Fruit fly (Drosophila melanogaster): ENCODE results near the gene CG31140.

The CG31140 gene

DNA sequence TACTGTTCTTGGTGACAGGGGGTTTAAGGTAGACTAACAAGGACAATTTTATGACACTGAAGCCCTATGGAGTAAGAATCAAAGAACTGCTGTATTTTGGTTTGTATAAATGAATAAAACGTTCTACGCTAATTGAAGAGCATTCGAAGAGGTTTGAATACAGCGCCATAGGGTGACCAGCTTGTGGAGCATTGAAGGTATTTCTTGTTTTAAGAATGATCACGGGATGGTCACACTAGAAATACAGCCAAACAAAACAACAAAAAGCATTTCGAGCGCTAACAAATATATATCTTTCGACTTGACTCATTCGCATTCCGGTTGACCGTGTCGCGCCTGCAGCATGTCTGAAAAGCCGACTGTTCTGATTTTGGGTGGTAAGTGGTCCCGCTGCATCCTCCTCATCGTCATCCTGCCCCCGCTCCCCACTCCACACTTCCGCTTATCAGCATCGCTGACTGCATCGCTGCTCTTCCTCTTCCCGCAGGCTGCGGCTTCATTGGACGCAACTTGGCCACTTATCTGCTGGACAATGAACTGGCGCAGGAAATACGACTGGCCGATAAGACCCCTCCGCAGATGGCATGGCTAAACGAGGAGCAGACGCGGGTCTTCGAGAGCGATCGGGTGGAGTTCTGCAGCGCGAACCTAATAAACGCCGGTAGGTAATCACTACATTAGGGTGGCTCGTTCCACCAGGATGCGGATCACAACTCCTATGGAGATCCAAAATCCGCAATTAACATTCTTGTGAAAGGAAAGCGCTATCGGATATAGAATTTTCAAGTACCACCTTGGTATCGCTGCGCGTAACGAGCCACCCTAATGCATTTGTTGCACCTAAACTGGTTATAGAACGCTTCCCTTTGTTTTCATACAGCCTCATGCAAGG is 29.1 kb upstream of the CG31140 start, which contains the start of gene CG5854 (continued):
- TF ChIP-seq Rx (GFP tag; IDR thresholded peaks at IDR 0.05), result peak; percentile 51; the same call in 1 of the 2 replicates
- peak; percentile 98 for TF ChIP-seq Drgx (GFP tag; IDR thresholded peaks at IDR 0.05)
- TF ChIP-seq CG18262 (tag; optimal IDR thresholded peaks at IDR 0.05), result peak; percentile 80
- TF ChIP-seq exex (tag; optimal IDR thresholded peaks at IDR 0.05), result no peak
- TF ChIP-seq dm (GFP tag; optimal IDR thresholded peaks at IDR 0.05), result peak; percentile 4
- peak; percentile 69 for TF ChIP-seq fd96Cb (tag; optimal IDR thresholded peaks at IDR 0.05)
- TF ChIP-seq Sry-δ (GFP tag; optimal IDR thresholded peaks at IDR 0.05), result peak; percentile 48
- peak; percentile 68 for TF ChIP-seq Hmr (GFP tag; optimal IDR thresholded peaks at IDR 0.05)
- TF ChIP-seq da (GFP tag; optimal IDR thresholded peaks at IDR 0.05), result peak; percentile 42
- no peak for TF ChIP-seq ftz-f1 (GFP tag; optimal IDR thresholded peaks at IDR 0.05)
- peak; percentile 79 for TF ChIP-seq Asciz (GFP tag; optimal IDR thresholded peaks at IDR 0.05)
- no peak for TF ChIP-seq toy (GFP tag; IDR thresholded peaks at IDR 0.05)
- TF ChIP-seq HLH3B (GFP tag; IDR thresholded peaks at IDR 0.05), result peak; percentile 79; the same call in 1 of the 2 replicates
- TF ChIP-seq nau (GFP tag; optimal IDR thresholded peaks at IDR 0.05), result peak; percentile 57
- TF ChIP-seq CG34422 (GFP tag; IDR thresholded peaks at IDR 0.05), result peak; percentile 63; the same call in 2 of the 3 replicates
- TF ChIP-seq CG9727 (GFP tag; optimal IDR thresholded peaks at IDR 0.05), result peak; percentile 53
- no peak for TF ChIP-seq Scr (GFP tag; IDR thresholded peaks at IDR 0.05; ENCODE audit: partially characterized antibody)
- peak; percentile 82 for TF ChIP-seq CG32532 (GFP tag; IDR thresholded peaks at IDR 0.05)
- TF ChIP-seq Poxn (GFP tag; IDR thresholded peaks at IDR 0.05), result no peak
- peak; percentile 55 for TF ChIP-seq Nf-YB (GFP tag; optimal IDR thresholded peaks at IDR 0.05)
- TF ChIP-seq ap (GFP tag; IDR thresholded peaks at IDR 0.05), result peak; percentile 75
- peak; percentile 34 for TF ChIP-seq CG11398 (GFP tag; optimal IDR thresholded peaks at IDR 0.05)
- peak; percentile 27 for TF ChIP-seq CG12299 (tag; optimal IDR thresholded peaks at IDR 0.05)
- peak; percentile 60 for TF ChIP-seq Ets97D (GFP tag; optimal IDR thresholded peaks at IDR 0.05)
- TF ChIP-seq Bdp1 (GFP tag; optimal IDR thresholded peaks at IDR 0.05), result no peak
- peak; percentile 89 for TF ChIP-seq CG17385 (GFP tag; optimal IDR thresholded peaks at IDR 0.05)
- TF ChIP-seq bbx (GFP tag; IDR thresholded peaks at IDR 0.05; ENCODE audit: partially characterized antibody), result no peak; the same call in 1 of the 2 replicates
- no peak for TF ChIP-seq pfk (GFP tag; optimal IDR thresholded peaks at IDR 0.05)
- no peak for TF ChIP-seq CG12104 (GFP tag; optimal IDR thresholded peaks at IDR 0.05)
- TF ChIP-seq kni (GFP tag; optimal IDR thresholded peaks at IDR 0.05), result no peak
- peak; percentile 88 for TF ChIP-seq sd (tag; optimal IDR thresholded peaks at IDR 0.05)
- peak; percentile 70 for TF ChIP-seq CG12391 (tag; optimal IDR thresholded peaks at IDR 0.05)
- TF ChIP-seq unpg (GFP tag; optimal IDR thresholded peaks at IDR 0.05), result peak; percentile 87
- TF ChIP-seq CG4730 (GFP tag; IDR thresholded peaks at IDR 0.05), result peak; percentile 40; the same call in 1 of the 2 replicates
- peak; percentile 48 for TF ChIP-seq wor (GFP tag; IDR thresholded peaks at IDR 0.05)
- TF ChIP-seq CG10267 (tag; optimal IDR thresholded peaks at IDR 0.05), result peak; percentile 39
- peak; percentile 73 for TF ChIP-seq org-1 (GFP tag; optimal IDR thresholded peaks at IDR 0.05)
- peak; percentile 53 for TF ChIP-seq CG6854 (GFP tag; optimal IDR thresholded peaks at IDR 0.05)
- peak; percentile 33; the same call in 1 of the 2 replicates for TF ChIP-seq gsb (GFP tag; IDR thresholded peaks at IDR 0.05)
- TF ChIP-seq Opbp (GFP tag; IDR thresholded peaks at IDR 0.05; ENCODE audit: partially characterized antibody), result 0 out of 3 replicates have a peak, but pooled peaks have one; percentile 6
- peak; percentile 78 for TF ChIP-seq CG8388 (GFP tag; optimal IDR thresholded peaks at IDR 0.05)
- peak; percentile 37 for TF ChIP-seq disco-r (GFP tag; optimal IDR thresholded peaks at IDR 0.05)
- peak; percentile 73 for TF ChIP-seq ewg (GFP tag; optimal IDR thresholded peaks at IDR 0.05)
- TF ChIP-seq ab (GFP tag; optimal IDR thresholded peaks at IDR 0.05), result peak; percentile 16
- TF ChIP-seq CG6175 (GFP tag; IDR thresholded peaks at IDR 0.05), result no peak
- TF ChIP-seq run (tag; optimal IDR thresholded peaks at IDR 0.05), result peak; percentile 38
- TF ChIP-seq BtbVII (GFP tag; optimal IDR thresholded peaks at IDR 0.05), result peak; percentile 76
- TF ChIP-seq Xrp1 (GFP tag; IDR thresholded peaks at IDR 0.05), result peak; percentile 84

All from whole organism, embryonic.